Worm (Caenorhabditis elegans): ENCODE results near the gene W05H5.1.

ce11 chrII:12494067-12494477 lies 49.5 kb upstream of the W05H5.1 start:
- TF ChIP-seq mcd-1 (GFP tag; IDR thresholded peaks at IDR 0.05) (no peak), attf-6 (GFP tag; IDR thresholded peaks at IDR 0.05) (no peak), T07F8.4 (tag; optimal IDR thresholded peaks at IDR 0.05) (no peak), ceh-100 (GFP tag; IDR thresholded peaks at IDR 0.05) (no peak), K11D2.4 (GFP tag; IDR thresholded peaks at IDR 0.05) (no peak), ccch-3 (GFP tag; optimal IDR thresholded peaks at IDR 0.05) (no peak), nhr-27 (tag; optimal IDR thresholded peaks at IDR 0.05) (no peak), madf-10 (tag; optimal IDR thresholded peaks at IDR 0.05) (no peak)
